Fruit fly (Drosophila melanogaster) whole organism, embryonic: ENCODE data around the gene Asator.
A peak's percentile ranks its signal among the peaks of the same experiment; 100 is the strongest.

Experiments
- BEAF-32 ChIP-seq: fragments of 200-800 bp; sonication (Bioruptor generic); optimal IDR thresholded peaks from 3 replicates; lab custom pipeline; 2017; ENCODE audit warnings: missing biosample characterization, missing genetic modification characterization, mild to moderate bottlenecking, moderate library complexity, missing genetic modification reagents
- CG10209 ChIP-seq: fragments of 200-800 bp; sonication (Bioruptor generic); optimal IDR thresholded peaks from 3 replicates; lab custom pipeline; 2017; ENCODE audit warnings: missing biosample characterization, mild to moderate bottlenecking, missing genetic modification characterization, missing genetic modification reagents
- CG1024 ChIP-seq: fragments of 200-800 bp; sonication (Bioruptor generic); IDR thresholded peaks from 2 replicates; pipeline ENCODE4 v1.3.6; 2022; ENCODE audit warnings: missing biosample characterization, missing genetic modification characterization
- CG10979 ChIP-seq: fragments of 200-800 bp; sonication (Bioruptor generic); optimal IDR thresholded peaks from 2 replicates; lab custom pipeline; 2018; ENCODE audit warnings: missing biosample characterization, mild to moderate bottlenecking, missing genetic modification characterization, moderate library complexity
- CG11723 ChIP-seq: fragments of 200-800 bp; sonication (Bioruptor generic); optimal IDR thresholded peaks from 2 replicates; lab custom pipeline; 2017; ENCODE audit warnings: missing biosample characterization, mild to moderate bottlenecking, missing genetic modification characterization
- CG15479 ChIP-seq: fragments of 200-800 bp; sonication (Bioruptor generic); optimal IDR thresholded peaks from 3 replicates; lab custom pipeline; 2019; ENCODE audit warnings: missing biosample characterization, mild to moderate bottlenecking, missing genetic modification characterization, moderate library complexity
- CG15601 ChIP-seq: fragments of 200-800 bp; sonication (Bioruptor generic); optimal IDR thresholded peaks from 3 replicates; lab custom pipeline; 2019; ENCODE audit warnings: missing biosample characterization, mild to moderate bottlenecking, missing genetic modification characterization, moderate library complexity
- CG1603 ChIP-seq: fragments of 200-800 bp; sonication (Bioruptor generic); optimal IDR thresholded peaks from 2 replicates; lab custom pipeline; 2019; ENCODE audit warnings: missing biosample characterization, mild to moderate bottlenecking, missing genetic modification characterization, moderate library complexity
- CG17385 ChIP-seq: fragments of 200-800 bp; sonication (Bioruptor generic); optimal IDR thresholded peaks from 3 replicates; lab custom pipeline; 2018; ENCODE audit warnings: missing biosample characterization, mild to moderate bottlenecking, missing genetic modification characterization
- CG17568 ChIP-seq: fragments of 200-800 bp; sonication (Bioruptor generic); optimal IDR thresholded peaks from 2 replicates; lab custom pipeline; 2018; ENCODE audit warnings: missing biosample characterization, mild to moderate bottlenecking, missing genetic modification characterization, moderate library complexity
- CG17802 ChIP-seq: fragments of 200-800 bp; sonication (Bioruptor generic); optimal IDR thresholded peaks from 2 replicates; lab custom pipeline; 2018; ENCODE audit warnings: missing biosample characterization, mild to moderate bottlenecking, missing genetic modification characterization, moderate library complexity
- CG2116 ChIP-seq: fragments of 200-800 bp; sonication (Bioruptor generic); optimal IDR thresholded peaks from 3 replicates; lab custom pipeline; 2018; ENCODE audit warnings: missing biosample characterization, mild to moderate bottlenecking, missing genetic modification characterization
- CG2120 ChIP-seq: fragments of 200-800 bp; sonication (Bioruptor generic); optimal IDR thresholded peaks from 3 replicates; lab custom pipeline; 2016; ENCODE audit warnings: missing biosample characterization, missing genetic modification characterization
- CG2712 ChIP-seq: fragments of 200-800 bp; optimal IDR thresholded peaks from 3 replicates; lab custom pipeline; 2019; ENCODE audit warnings: missing biosample characterization, mild to moderate bottlenecking, missing genetic modification characterization, moderate library complexity
- CG3281 ChIP-seq: fragments of 200-800 bp; sonication (Bioruptor generic); optimal IDR thresholded peaks from 3 replicates; lab custom pipeline; 2017; ENCODE audit warnings: missing biosample characterization, mild to moderate bottlenecking, missing genetic modification characterization
- CG3995 ChIP-seq: fragments of 200-800 bp; sonication (Bioruptor generic); optimal IDR thresholded peaks from 3 replicates; lab custom pipeline; 2016; ENCODE audit warnings: missing biosample characterization, missing genetic modification characterization
- CG4617 ChIP-seq: fragments of 200-800 bp; sonication (Bioruptor generic); optimal IDR thresholded peaks from 3 replicates; lab custom pipeline; 2016; ENCODE audit warnings: missing biosample characterization, missing genetic modification characterization, borderline replicate concordance
- CG8089 ChIP-seq: fragments of 200-800 bp; sonication (Bioruptor generic); optimal IDR thresholded peaks from 3 replicates; lab custom pipeline; 2016; ENCODE audit warnings: missing biosample characterization, missing genetic modification characterization
- CG8290 ChIP-seq, 3 experiments: fragments of 200-800 bp; sonication (Bioruptor generic); optimal IDR thresholded peaks; 2 replicates each; lab custom pipeline; 2016 to 2019; ENCODE audit warnings: missing biosample characterization in 3 of 3, missing genetic modification characterization in 3 of 3, mild to moderate bottlenecking in 2 of 3, moderate library complexity in 1 of 3
- CG8944 ChIP-seq: fragments of 200-800 bp; sonication (Bioruptor generic); optimal IDR thresholded peaks from 3 replicates; lab custom pipeline; 2016; ENCODE audit warnings: missing biosample characterization, missing genetic modification characterization
- Dll ChIP-seq: fragments of 200-800 bp; sonication (Bioruptor generic); IDR thresholded peaks from 4 replicates; pipeline ENCODE4 v1.3.6; 2022; ENCODE audit warnings: missing biosample characterization, missing genetic modification characterization; ENCODE audit not compliant: partially characterized antibody
- Doc3 ChIP-seq: fragments of 200-800 bp; sonication (Bioruptor generic); IDR thresholded peaks from 3 replicates; pipeline ENCODE4 v1.3.6; 2022; ENCODE audit warnings: missing biosample characterization, missing genetic modification characterization; ENCODE audit not compliant: partially characterized antibody
- E2f2 ChIP-seq: fragments of 200-800 bp; sonication (Bioruptor generic); IDR thresholded peaks from 2 replicates; pipeline ENCODE4 v1.3.6; 2022; ENCODE audit warnings: missing biosample characterization, missing genetic modification characterization
- HLH4C ChIP-seq: fragments of 200-800 bp; sonication (Bioruptor generic); IDR thresholded peaks from 3 replicates; pipeline ENCODE4 v1.3.6; 2022; ENCODE audit warnings: missing biosample characterization, missing genetic modification characterization; ENCODE audit not compliant: partially characterized antibody
- Lim3 ChIP-seq: fragments of 200-800 bp; sonication (Bioruptor generic); IDR thresholded peaks from 2 replicates; pipeline ENCODE4 v1.3.6; 2022; ENCODE audit warnings: missing biosample characterization, missing genetic modification characterization
- MESR4 ChIP-seq: fragments of 200-800 bp; sonication (Bioruptor generic); optimal IDR thresholded peaks from 2 replicates; lab custom pipeline; 2018; ENCODE audit warnings: missing biosample characterization, mild to moderate bottlenecking, missing genetic modification characterization, moderate library complexity
- PHDP ChIP-seq: fragments of 200-800 bp; sonication (Bioruptor generic); optimal IDR thresholded peaks from 3 replicates; lab custom pipeline; 2018; ENCODE audit warnings: missing biosample characterization, mild to moderate bottlenecking, missing genetic modification characterization, moderate library complexity
- Scr ChIP-seq: fragments of 200-800 bp; sonication (Bioruptor generic); IDR thresholded peaks from 2 replicates; pipeline ENCODE4 v1.3.6; 2022; ENCODE audit warnings: missing biosample characterization, missing genetic modification characterization; ENCODE audit not compliant: partially characterized antibody
- Sry-δ ChIP-seq: fragments of 200-800 bp; sonication (Bioruptor generic); optimal IDR thresholded peaks from 2 replicates; lab custom pipeline; 2016; ENCODE audit warnings: missing biosample characterization, missing genetic modification characterization
- Stat92E ChIP-seq, 3 experiments: fragments of >200 bp in 2 of 3; fragments of 200-800 bp in 1 of 3; sonication (Bioruptor generic) in 1 of 3; optimal IDR thresholded peaks; 2 replicates each; lab custom pipeline; 2017 to 2019; ENCODE audit warnings: missing biosample characterization in 3 of 3, missing genetic modification characterization in 3 of 3, mild to moderate bottlenecking in 1 of 3, moderate library complexity in 1 of 3
- YL-1 ChIP-seq: fragments of 200-800 bp; sonication (Bioruptor generic); optimal IDR thresholded peaks from 3 replicates; lab custom pipeline; 2017; ENCODE audit warnings: missing biosample characterization, mild to moderate bottlenecking, missing genetic modification characterization
- bowl ChIP-seq: fragments of 200-800 bp; sonication (Bioruptor generic); IDR thresholded peaks from 2 replicates; pipeline ENCODE4 v1.3.6; 2022; ENCODE audit warnings: missing biosample characterization, missing genetic modification characterization
- crp ChIP-seq, 2 experiments: fragments of 200-800 bp; sonication (Bioruptor generic); optimal IDR thresholded peaks; 2 replicates in 1 of 2; 3 replicates in 1 of 2; lab custom pipeline; 2017; ENCODE audit warnings: missing biosample characterization in 2 of 2, missing genetic modification characterization in 2 of 2, mild to moderate bottlenecking in 1 of 2, moderate library complexity in 1 of 2
- eve ChIP-seq, 2 experiments: fragments of >200 bp; optimal IDR thresholded peaks; 2 replicates each; lab custom pipeline; 2017; ENCODE audit warnings: missing biosample characterization in 2 of 2, missing genetic modification characterization in 2 of 2
- gro ChIP-seq: fragments of 200-800 bp; sonication (Bioruptor generic); optimal IDR thresholded peaks from 2 replicates; lab custom pipeline; 2016; ENCODE audit warnings: missing biosample characterization, missing genetic modification characterization
- gt ChIP-seq: fragments of 200-800 bp; sonication (Bioruptor generic); IDR thresholded peaks from 2 replicates; pipeline ENCODE4 v1.3.6; 2022; ENCODE audit warnings: missing biosample characterization, missing genetic modification characterization
- inv ChIP-seq: fragments of 200-800 bp; sonication (Bioruptor generic); IDR thresholded peaks from 2 replicates; pipeline ENCODE4 v1.3.6; 2022; ENCODE audit warnings: missing biosample characterization, missing genetic modification characterization; ENCODE audit not compliant: partially characterized antibody
- nom ChIP-seq: fragments of 200-800 bp; sonication (Bioruptor generic); optimal IDR thresholded peaks from 2 replicates; lab custom pipeline; 2017; ENCODE audit warnings: missing biosample characterization, missing genetic modification characterization, mild to moderate bottlenecking, moderate library complexity, missing genetic modification reagents
- org-1 ChIP-seq: fragments of 200-800 bp; sonication (Bioruptor generic); optimal IDR thresholded peaks from 2 replicates; lab custom pipeline; 2017; ENCODE audit warnings: missing biosample characterization, missing genetic modification characterization
- pzg ChIP-seq: fragments of 200-800 bp; sonication (Bioruptor generic); optimal IDR thresholded peaks from 3 replicates; lab custom pipeline; 2018; ENCODE audit warnings: missing biosample characterization, mild to moderate bottlenecking, missing genetic modification characterization, moderate library complexity
- sens ChIP-seq: fragments of 200-800 bp; sonication (Bioruptor generic); peaks from one replicate; lab custom pipeline; 2016; ENCODE audit warnings: missing biosample characterization, missing genetic modification characterization
- seq ChIP-seq: fragments of 200-800 bp; sonication (Bioruptor generic); IDR thresholded peaks from 2 replicates; pipeline ENCODE4 v1.3.6; 2022; ENCODE audit warnings: missing biosample characterization, missing genetic modification characterization
- ssp ChIP-seq: fragments of 200-800 bp; sonication (Bioruptor generic); IDR thresholded peaks from 2 replicates; pipeline ENCODE4 v1.3.6; 2022; ENCODE audit warnings: missing biosample characterization, missing genetic modification characterization
- stwl ChIP-seq: fragments of 200-800 bp; sonication (Bioruptor generic); optimal IDR thresholded peaks from 3 replicates; lab custom pipeline; 2018; ENCODE audit warnings: missing biosample characterization, mild to moderate bottlenecking, missing genetic modification characterization, moderate library complexity
- trem ChIP-seq: fragments of 200-800 bp; optimal IDR thresholded peaks from 3 replicates; lab custom pipeline; 2019; ENCODE audit warnings: missing biosample characterization, mild to moderate bottlenecking, missing genetic modification characterization, moderate library complexity

Gene Asator

dm6 chr4:466976-467639 is 21.7 kb downstream of the Asator start, which contains the start of gene CG33941 (continued):
- TF ChIP-seq CG2712 (tag; lab: Kevin White, UChicago), result peak; percentile 13

dm6 chr4:466543-466965 is 22.2 kb downstream of the Asator start, which contains the start of gene Taf3:
Gene Taf3, minus strand, starts transcription at chr4:466828.
- TF ChIP-seq Doc3 (GFP tag; lab: Robert Waterston, UW) (peak; percentile 42; the same call in 1 of the 3 replicates), CG8290 (GFP tag; optimal IDR thresholded peaks at IDR 0.05; lab: Kevin White, UChicago) (no peak), CG8290 (tag; optimal IDR thresholded peaks at IDR 0.05; lab: Kevin White, UChicago) (peak; percentile 21 to 53), CG3281 (GFP tag; lab: Kevin White, UChicago) (no peak), Sry-δ (GFP tag; lab: Kevin White, UChicago) (peak; percentile 74), Dll (GFP tag; lab: Robert Waterston, UW) (peak; percentile 59; the same call in 3 of the 4 replicates), bowl (GFP tag; lab: Robert Waterston, UW) (no peak), inv (GFP tag; lab: Robert Waterston, UW) (0 out of 2 replicates have a peak, but pooled peaks have one; percentile 17), CG8089 (GFP tag; lab: Kevin White, UChicago) (peak; percentile 38), pzg (GFP tag; lab: Kevin White, UChicago) (peak; percentile 49), CG2120 (GFP tag; lab: Kevin White, UChicago) (peak; percentile 16), PHDP (tag; lab: Kevin White, UChicago) (no peak), trem (tag; lab: Kevin White, UChicago) (no peak), CG2116 (GFP tag; lab: Kevin White, UChicago) (peak; percentile 11), CG11723 (peak; percentile 41), org-1 (GFP tag; lab: Kevin White, UChicago) (no peak), YL-1 (GFP tag; lab: Kevin White, UChicago) (peak; percentile 36), MESR4 (GFP tag; lab: Kevin White, UChicago) (peak; percentile 99), CG17802 (tag; lab: Kevin White, UChicago) (peak; percentile 89), eve (GFP tag; optimal IDR thresholded peaks at IDR 0.05; lab: Kevin White, UChicago) (peak in 1 of 2 experiments; percentile 60), BEAF-32 (peak; percentile 67), CG3995 (peak; percentile 16), Scr (peak; percentile 65), seq (GFP tag; lab: Robert Waterston, UW) (no peak), Stat92E (GFP tag; optimal IDR thresholded peaks at IDR 0.05; lab: Kevin White, UChicago) (peak in 1 of 3 experiments; percentile 46), HLH4C (no peak; the same call in 2 of the 3 replicates), CG17385 (GFP tag; lab: Kevin White, UChicago) (no peak), CG10209 (GFP tag; lab: Kevin White, UChicago) (no peak), gro (GFP tag; lab: Kevin White, UChicago) (no peak), CG10979 (tag; lab: Kevin White, UChicago) (peak; percentile 12), crp (GFP tag; optimal IDR thresholded peaks at IDR 0.05; lab: Kevin White, UChicago) (no peak), CG15479 (GFP tag; lab: Kevin White, UChicago) (peak; percentile 75), Lim3 (no peak), nom (GFP tag; lab: Kevin White, UChicago) (peak; percentile 22), E2f2 (GFP tag; lab: Robert Waterston, UW) (peak; percentile 16; the same call in 1 of the 2 replicates), CG17568 (GFP tag; lab: Kevin White, UChicago) (peak; percentile 3), CG4617 (GFP tag; lab: Kevin White, UChicago) (peak; percentile 59), CG15601 (tag; lab: Kevin White, UChicago) (peak; percentile 80), gt (GFP tag; lab: Robert Waterston, UW) (no peak), stwl (tag; lab: Kevin White, UChicago) (peak; percentile 34), CG1024 (peak; percentile 84), CG1603 (tag; lab: Kevin White, UChicago) (peak; percentile 75), sens (GFP tag; lab: Kevin White, UChicago) (peak; percentile 36), ssp (GFP tag; lab: Robert Waterston, UW) (peak; percentile 79), CG8944 (GFP tag; lab: Kevin White, UChicago) (no peak)
